Fruit fly (Drosophila melanogaster) whole organism, embryonic: ENCODE results near the gene CG4691.

Experiments used
- Atf3 ChIP-seq: fragments of 200-800 bp; sonication (Bioruptor generic); optimal IDR thresholded peaks from 3 replicates; lab custom pipeline; 2016; ENCODE audit warnings: missing biosample characterization, missing genetic modification characterization
- Blimp-1 ChIP-seq: fragments of 200-800 bp; sonication (Bioruptor generic); optimal IDR thresholded peaks from 3 replicates; lab custom pipeline; 2018; ENCODE audit warnings: missing biosample characterization, missing genetic modification characterization, mild to moderate bottlenecking, moderate library complexity, missing genetic modification reagents
- CG18262 ChIP-seq: fragments of 200-800 bp; optimal IDR thresholded peaks from 3 replicates; lab custom pipeline; 2019; ENCODE audit warnings: missing biosample characterization, mild to moderate bottlenecking, missing genetic modification characterization, moderate library complexity
- CG6854 ChIP-seq: fragments of 200-800 bp; sonication (Bioruptor generic); optimal IDR thresholded peaks from 3 replicates; lab custom pipeline; 2017; ENCODE audit warnings: missing biosample characterization, mild to moderate bottlenecking, missing genetic modification characterization
- Dip2 ChIP-seq: fragments of 200-800 bp; sonication (Bioruptor generic); IDR thresholded peaks from 2 replicates; pipeline ENCODE4 v1.3.6; 2022; ENCODE audit warnings: missing biosample characterization, missing genetic modification characterization
- HLH3B ChIP-seq: fragments of 200-800 bp; sonication (Bioruptor generic); IDR thresholded peaks from 2 replicates; pipeline ENCODE4 v1.3.6; 2022; ENCODE audit warnings: missing biosample characterization, missing genetic modification characterization
- Opbp ChIP-seq: fragments of 200-800 bp; sonication (Bioruptor generic); IDR thresholded peaks from 3 replicates; pipeline ENCODE4 v1.3.6; 2022; ENCODE audit warnings: missing biosample characterization, missing genetic modification characterization; ENCODE audit not compliant: partially characterized antibody
- Sox102F ChIP-seq: fragments of 200-800 bp; sonication (Bioruptor generic); optimal IDR thresholded peaks from 2 replicates; lab custom pipeline; 2018; ENCODE audit warnings: missing biosample characterization, mild to moderate bottlenecking, missing genetic modification characterization, moderate library complexity
- Vsx1 ChIP-seq: fragments of 200-800 bp; sonication (Bioruptor generic); optimal IDR thresholded peaks from 2 replicates; lab custom pipeline; 2017; ENCODE audit warnings: missing biosample characterization, mild to moderate bottlenecking, missing genetic modification characterization, missing genetic modification reagents
- disco-r ChIP-seq: fragments of 200-800 bp; sonication (Bioruptor generic); optimal IDR thresholded peaks from 2 replicates; lab custom pipeline; 2016; ENCODE audit warnings: missing biosample characterization, missing genetic modification characterization
- en ChIP-seq: fragments of 200-800 bp; sonication (Bioruptor generic); optimal IDR thresholded peaks from 2 replicates; lab custom pipeline; 2016; ENCODE audit warnings: missing biosample characterization, missing genetic modification characterization
- slp2 ChIP-seq: fragments of 200-800 bp; sonication (Bioruptor generic); optimal IDR thresholded peaks from 2 replicates; lab custom pipeline; 2016; ENCODE audit warnings: missing biosample characterization, missing genetic modification characterization

dm6 chr2L:14762465-14762864 lies 1.9 kb downstream of the CG4691 start, which contains the start of gene CSN1a:
- TF ChIP-seq disco-r (GFP tag; lab: Kevin White, UChicago), result no peak
- no peak for TF ChIP-seq slp2 (GFP tag; lab: Kevin White, UChicago)
- TF ChIP-seq Blimp-1, result no peak
- no peak for TF ChIP-seq CG18262 (tag; lab: Kevin White, UChicago)
- no peak for TF ChIP-seq CG6854
- no peak for TF ChIP-seq Vsx1
- no peak for TF ChIP-seq en (GFP tag; lab: Kevin White, UChicago)
- TF ChIP-seq Opbp, result no peak
- TF ChIP-seq Atf3 (GFP tag; lab: Kevin White, UChicago), result no peak
- TF ChIP-seq Dip2 (GFP tag; lab: Robert Waterston, UW), result no peak
- no peak for TF ChIP-seq HLH3B (GFP tag; lab: Robert Waterston, UW)
- no peak for TF ChIP-seq Sox102F (GFP tag; lab: Kevin White, UChicago)
